Worm (Caenorhabditis elegans) whole organism, young adult: Measurements from ENCODE around the gene str-40.

ENCODE experiments used
- B0019.2 ChIP-seq: fragments of 200-800 bp; sonication (Bioruptor generic); conservative IDR thresholded peaks from 2 replicates; pipeline ENCODE4 v1.3.6; 2022; ENCODE audit warnings: missing genetic modification reagents, missing genetic modification characterization, missing compliant biosample characterization
- F10E7.11 ChIP-seq: sonication (generic microtip); optimal IDR thresholded peaks from 2 replicates; lab custom pipeline; 2017; ENCODE audit warnings: mild to moderate bottlenecking, missing genetic modification characterization, moderate library complexity, missing compliant biosample characterization
- akir-1 ChIP-seq: fragments of 200-800 bp; sonication (Bioruptor generic); optimal IDR thresholded peaks from 2 replicates; lab custom pipeline; 2018; ENCODE audit warnings: mild to moderate bottlenecking, missing genetic modification characterization, moderate library complexity, missing compliant biosample characterization
- attf-3 ChIP-seq: fragments of 200-800 bp; sonication (Bioruptor generic); conservative IDR thresholded peaks from 2 replicates; pipeline ENCODE4 v1.3.6; 2022; ENCODE audit warnings: missing genetic modification reagents, missing genetic modification characterization, missing compliant biosample characterization
- ceh-27 ChIP-seq: fragments of 200-800 bp; sonication (Bioruptor generic); optimal IDR thresholded peaks from 2 replicates; lab custom pipeline; 2018; ENCODE audit warnings: mild to moderate bottlenecking, missing genetic modification characterization, moderate library complexity, missing compliant biosample characterization
- him-1 ChIP-seq: sonication (generic microtip); optimal IDR thresholded peaks from 2 replicates; lab custom pipeline; 2016; ENCODE audit warnings: missing genotype, missing genetic modification reagents, missing genetic modification characterization, missing compliant biosample characterization
- madf-8 ChIP-seq: fragments of 200-800 bp; sonication (Bioruptor generic); conservative IDR thresholded peaks from 2 replicates; pipeline ENCODE4 v1.3.6; 2022; ENCODE audit warnings: missing genetic modification reagents, missing genetic modification characterization, missing compliant biosample characterization
- nfya-1 ChIP-seq: sonication (generic microtip); optimal IDR thresholded peaks from 2 replicates; lab custom pipeline; 2017; ENCODE audit warnings: antibody characterized with exemption, missing compliant biosample characterization, missing genetic modification characterization, borderline replicate concordance; ENCODE audit not compliant: insufficient read depth
- ztf-25 ChIP-seq: fragments of 200-800 bp; sonication (Bioruptor generic); IDR thresholded peaks from 2 replicates; pipeline ENCODE4 v1.3.6; 2022; ENCODE audit warnings: missing genetic modification reagents, missing genetic modification characterization, missing compliant biosample characterization

DNA sequence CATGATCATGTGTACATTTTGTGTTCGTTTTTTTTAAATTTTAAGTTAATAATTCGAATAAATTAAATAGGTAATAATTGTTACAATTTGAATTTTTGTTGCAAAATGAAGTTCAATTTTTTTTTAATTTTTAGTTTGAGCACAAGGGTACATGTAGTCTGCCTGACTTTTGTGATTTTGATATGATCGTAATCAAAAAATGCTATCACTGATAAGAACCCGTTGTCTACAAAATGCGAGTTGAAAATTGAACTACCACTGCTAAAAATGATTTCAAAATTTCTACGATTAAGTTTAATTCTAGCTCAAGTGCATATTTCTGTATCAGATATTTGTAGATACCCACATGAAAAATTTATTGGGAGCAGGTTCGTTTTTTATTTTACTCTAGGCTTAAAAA, 49.2 kb upstream of the str-40 start, which contains the start of gene clec-210:
- no peak for TF ChIP-seq madf-8
- no peak for TF ChIP-seq attf-3 (GFP tag; lab: Robert Waterston, UW)
- TF ChIP-seq akir-1 (GFP tag; lab: Kevin White, UChicago): no peak
- TF ChIP-seq ceh-27 (GFP tag; lab: Kevin White, UChicago): no peak
- TF ChIP-seq him-1 (tag; lab: Kevin White, UChicago): no peak
- TF ChIP-seq ztf-25 (GFP tag; lab: Robert Waterston, UW): no peak
- no peak for TF ChIP-seq F10E7.11
- no peak for TF ChIP-seq nfya-1 (tag; lab: Kevin White, UChicago)
- no peak for TF ChIP-seq B0019.2 (GFP tag; lab: Robert Waterston, UW)
